Worm (Caenorhabditis elegans) whole organism, L4 larva: ENCODE measurements around the gene T16H12.9.

Source experiments
- jun-1 ChIP-seq: fragments of 150-350 bp; optimal IDR thresholded peaks from 2 replicates; lab custom pipeline; 2014; ENCODE audit warnings: missing biosample characterization, missing genetic modification reagents, missing genetic modification characterization
- lsy-2 ChIP-seq, 2 experiments: fragments of 150-350 bp in 1 of 2; sonication (generic microtip) in 1 of 2; optimal IDR thresholded peaks; 2 replicates each; lab custom pipeline; 2014 to 2017; ENCODE audit warnings: missing biosample characterization in 2 of 2, missing genetic modification characterization in 2 of 2
- nhr-11 ChIP-seq: fragments of 150-350 bp; optimal IDR thresholded peaks from 2 replicates; lab custom pipeline; 2014; ENCODE audit warnings: missing biosample characterization, missing genetic modification characterization
- nhr-237 ChIP-seq: sonication (generic microtip); optimal IDR thresholded peaks from 2 replicates; lab custom pipeline; 2017; ENCODE audit warnings: missing biosample characterization, missing genetic modification characterization
- nhr-6 ChIP-seq: fragments of 150-350 bp; optimal IDR thresholded peaks from 2 replicates; lab custom pipeline; 2014; ENCODE audit warnings: missing biosample characterization, missing genetic modification characterization
- ztf-11 ChIP-seq: fragments of 150-350 bp; optimal IDR thresholded peaks from 2 replicates; lab custom pipeline; 2014; ENCODE audit warnings: missing biosample characterization, missing genetic modification characterization

DNA sequence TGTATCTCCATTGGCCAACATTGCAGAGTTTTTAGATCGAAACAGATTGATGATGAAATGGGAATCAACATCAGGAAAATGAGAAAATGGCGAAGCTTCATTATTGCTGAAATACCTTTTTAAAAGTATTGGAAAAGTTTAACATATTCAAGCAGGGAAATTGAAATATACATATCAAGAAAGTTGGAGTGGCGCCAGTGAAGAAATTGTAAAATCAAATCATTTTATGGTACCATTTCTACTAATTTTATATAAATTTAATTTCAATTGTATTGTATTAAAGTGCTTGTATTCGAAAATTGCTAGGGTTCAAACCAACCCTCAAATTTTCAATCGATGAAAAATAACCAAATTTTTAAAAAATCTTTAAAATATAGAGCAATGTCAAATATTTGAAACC, 2.7 kb upstream of the T16H12.9 start, which contains the start of gene srt-55:
- no peak for TF ChIP-seq jun-1 (tag; lab: Kevin White, UChicago)
- no peak for TF ChIP-seq nhr-237 (tag; lab: Kevin White, UChicago)
- no peak for TF ChIP-seq ztf-11 (tag; lab: Kevin White, UChicago)
- no peak for TF ChIP-seq lsy-2 (tag; optimal IDR thresholded peaks at IDR 0.05; lab: Kevin White, UChicago)
- no peak for TF ChIP-seq nhr-11 (tag; lab: Kevin White, UChicago)
- no peak for TF ChIP-seq nhr-6
